Fruit fly (Drosophila melanogaster) whole organism: ENCODE measurements around the gene Mp.

ENCODE experiments used
- CG8478 ChIP-seq: fragments of >200 bp; optimal IDR thresholded peaks from 2 replicates; lab custom pipeline; 2018; ENCODE audit warnings: inconsistent platforms
- Dll ChIP-seq: fragments of >200 bp; optimal IDR thresholded peaks from 2 replicates; lab custom pipeline; 2017
- EcR ChIP-seq, 2 experiments: fragments of >200 bp; optimal IDR thresholded peaks; 2 replicates each; lab custom pipeline; 2017; ENCODE audit warnings: missing biosample characterization in 2 of 2, missing genetic modification characterization in 2 of 2, missing genetic modification reagents in 2 of 2

- TF ChIP-seq EcR (GFP tag; optimal IDR thresholded peaks at IDR 0.05; lab: Kevin White, UChicago) (no peak), Dll (no peak), CG8478 (lab: Kevin White, UChicago) (no peak)
Measured at dm6 chr3L:7086093-7086492, 87.5 kb downstream of the Mp start.
